Fruit fly (Drosophila melanogaster) whole organism, embryonic: Measurements from ENCODE around the gene cpb.

Experiments used
- Adf1 ChIP-seq: fragments of 200-800 bp; sonication (Bioruptor generic); IDR thresholded peaks from 2 replicates; pipeline ENCODE4 v1.3.6; 2022; ENCODE audit warnings: missing biosample characterization, missing genetic modification characterization
- B-H2 ChIP-seq: fragments of 200-800 bp; sonication (Bioruptor generic); optimal IDR thresholded peaks from 2 replicates; lab custom pipeline; 2018; ENCODE audit warnings: missing biosample characterization, mild to moderate bottlenecking, missing genetic modification characterization
- CG1024 ChIP-seq: fragments of 200-800 bp; sonication (Bioruptor generic); IDR thresholded peaks from 2 replicates; pipeline ENCODE4 v1.3.6; 2022; ENCODE audit warnings: missing biosample characterization, missing genetic modification characterization
- CG10462 ChIP-seq: fragments of 200-800 bp; sonication (Bioruptor generic); optimal IDR thresholded peaks from 2 replicates; lab custom pipeline; 2016; ENCODE audit warnings: missing biosample characterization, missing genetic modification characterization
- CG11398 ChIP-seq: fragments of 200-800 bp; sonication (Bioruptor generic); optimal IDR thresholded peaks from 2 replicates; lab custom pipeline; 2016; ENCODE audit warnings: missing biosample characterization, missing genetic modification characterization
- CG12219 ChIP-seq: fragments of 200-800 bp; sonication (Bioruptor generic); optimal IDR thresholded peaks from 3 replicates; lab custom pipeline; 2018; ENCODE audit warnings: missing biosample characterization, mild to moderate bottlenecking, missing genetic modification characterization
- CG15011 ChIP-seq: fragments of 200-800 bp; sonication (Bioruptor generic); optimal IDR thresholded peaks from 3 replicates; lab custom pipeline; 2018; ENCODE audit warnings: missing biosample characterization, mild to moderate bottlenecking, missing genetic modification characterization
- CG15269 ChIP-seq: fragments of 200-800 bp; sonication (Bioruptor generic); optimal IDR thresholded peaks from 2 replicates; lab custom pipeline; 2018; ENCODE audit warnings: missing biosample characterization, mild to moderate bottlenecking, missing genetic modification characterization, moderate library complexity
- CG17912 ChIP-seq: fragments of 200-800 bp; sonication (Bioruptor generic); optimal IDR thresholded peaks from 2 replicates; lab custom pipeline; 2018; ENCODE audit warnings: missing biosample characterization, mild to moderate bottlenecking, missing genetic modification characterization
- CG2678 ChIP-seq: fragments of 200-800 bp; sonication (Bioruptor generic); optimal IDR thresholded peaks from 3 replicates; lab custom pipeline; 2019; ENCODE audit warnings: missing biosample characterization, mild to moderate bottlenecking, missing genetic modification characterization, moderate library complexity
- CG2712 ChIP-seq: fragments of 200-800 bp; optimal IDR thresholded peaks from 3 replicates; lab custom pipeline; 2019; ENCODE audit warnings: missing biosample characterization, mild to moderate bottlenecking, missing genetic modification characterization, moderate library complexity
- CG3163 ChIP-seq: fragments of 200-800 bp; sonication (Bioruptor generic); optimal IDR thresholded peaks from 3 replicates; lab custom pipeline; 2016; ENCODE audit warnings: missing biosample characterization, missing genetic modification characterization
- CG3847 ChIP-seq: fragments of 200-800 bp; sonication (Bioruptor generic); IDR thresholded peaks from 2 replicates; pipeline ENCODE4 v1.3.6; 2022; ENCODE audit warnings: missing biosample characterization, missing genetic modification characterization
- CG4730 ChIP-seq: fragments of 200-800 bp; sonication (Bioruptor generic); IDR thresholded peaks from 2 replicates; pipeline ENCODE4 v1.3.6; 2022; ENCODE audit warnings: missing biosample characterization, missing genetic modification characterization
- CG8290 ChIP-seq, 3 experiments: fragments of 200-800 bp; sonication (Bioruptor generic); optimal IDR thresholded peaks; 2 replicates each; lab custom pipeline; 2016 to 2019; ENCODE audit warnings: missing biosample characterization in 3 of 3, missing genetic modification characterization in 3 of 3, mild to moderate bottlenecking in 2 of 3, moderate library complexity in 1 of 3
- CG9797 ChIP-seq: fragments of 200-800 bp; sonication (Bioruptor generic); optimal IDR thresholded peaks from 3 replicates; lab custom pipeline; 2018; ENCODE audit warnings: missing biosample characterization, mild to moderate bottlenecking, missing genetic modification characterization
- Chrac-16 ChIP-seq: fragments of 200-800 bp; sonication (Bioruptor generic); optimal IDR thresholded peaks from 3 replicates; lab custom pipeline; 2016; ENCODE audit warnings: missing biosample characterization, missing genetic modification characterization
- Dbx ChIP-seq: fragments of 200-800 bp; sonication (Bioruptor generic); IDR thresholded peaks from 3 replicates; pipeline ENCODE4 v1.3.6; 2022; ENCODE audit warnings: missing biosample characterization, missing genetic modification characterization
- Dek ChIP-seq: fragments of 200-800 bp; sonication (Bioruptor generic); optimal IDR thresholded peaks from 3 replicates; lab custom pipeline; 2019; ENCODE audit warnings: missing biosample characterization, mild to moderate bottlenecking, missing genetic modification characterization, moderate library complexity
- Ets65A ChIP-seq: fragments of 200-800 bp; sonication (Bioruptor generic); peaks from one replicate; lab custom pipeline; 2016; ENCODE audit warnings: missing biosample characterization, missing genetic modification characterization
- Fer1 ChIP-seq: fragments of 200-800 bp; sonication (Bioruptor generic); optimal IDR thresholded peaks from 2 replicates; lab custom pipeline; 2017; ENCODE audit warnings: missing biosample characterization, mild to moderate bottlenecking, missing genetic modification characterization
- Fer3 ChIP-seq: fragments of 200-800 bp; sonication (Bioruptor generic); optimal IDR thresholded peaks from 2 replicates; lab custom pipeline; 2018; ENCODE audit warnings: missing biosample characterization, mild to moderate bottlenecking, missing genetic modification characterization, moderate library complexity
- H2.0 ChIP-seq: fragments of 200-800 bp; sonication (Bioruptor generic); IDR thresholded peaks from 2 replicates; pipeline ENCODE4 v1.3.6; 2022; ENCODE audit warnings: missing biosample characterization, missing genetic modification characterization
- Hey ChIP-seq: fragments of 200-800 bp; sonication (Bioruptor generic); optimal IDR thresholded peaks from 3 replicates; lab custom pipeline; 2018; ENCODE audit warnings: missing biosample characterization, mild to moderate bottlenecking, missing genetic modification characterization
- Jarid2 ChIP-seq: fragments of 200-800 bp; sonication (Bioruptor generic); optimal IDR thresholded peaks from 3 replicates; lab custom pipeline; 2017; ENCODE audit warnings: mild to moderate bottlenecking, missing biosample characterization, missing genetic modification reagents, missing genetic modification characterization
- Kr ChIP-seq: fragments of 200-800 bp; sonication (Bioruptor generic); optimal IDR thresholded peaks from 2 replicates; lab custom pipeline; 2017; ENCODE audit warnings: missing biosample characterization, mild to moderate bottlenecking, missing genetic modification characterization
- Myb ChIP-seq: fragments of 200-800 bp; sonication (Bioruptor generic); optimal IDR thresholded peaks from 2 replicates; lab custom pipeline; 2016; ENCODE audit warnings: missing biosample characterization, missing genetic modification characterization
- NC2β ChIP-seq: fragments of 200-800 bp; sonication (Bioruptor generic); optimal IDR thresholded peaks from 2 replicates; lab custom pipeline; 2016; ENCODE audit warnings: missing biosample characterization, missing genetic modification characterization
- NFAT ChIP-seq: fragments of 200-800 bp; sonication (Bioruptor generic); IDR thresholded peaks from 2 replicates; pipeline ENCODE4 v1.3.6; 2022; ENCODE audit warnings: missing biosample characterization, missing genetic modification characterization
- Oaz ChIP-seq: fragments of 200-800 bp; sonication (Bioruptor generic); IDR thresholded peaks from 2 replicates; pipeline ENCODE4 v1.3.6; 2022; ENCODE audit warnings: missing biosample characterization, missing genetic modification characterization
- Sox102F ChIP-seq: fragments of 200-800 bp; sonication (Bioruptor generic); optimal IDR thresholded peaks from 2 replicates; lab custom pipeline; 2018; ENCODE audit warnings: missing biosample characterization, mild to moderate bottlenecking, missing genetic modification characterization, moderate library complexity
- Trl ChIP-seq, 3 experiments: fragments of >200 bp in 2 of 3; fragments of 200-800 bp in 1 of 3; sonication (Bioruptor generic) in 1 of 3; optimal IDR thresholded peaks; 2 replicates in 1 of 3; 3 replicates in 2 of 3; lab custom pipeline; 2016 to 2017; ENCODE audit warnings: missing biosample characterization in 1 of 3, missing genetic modification characterization in 1 of 3
- ac ChIP-seq: fragments of 200-800 bp; sonication (Bioruptor generic); optimal IDR thresholded peaks from 3 replicates; lab custom pipeline; 2017; ENCODE audit warnings: missing biosample characterization, mild to moderate bottlenecking, missing genetic modification characterization
- bsh ChIP-seq, 2 experiments: fragments of 200-800 bp; sonication (Bioruptor generic); optimal IDR thresholded peaks; 2 replicates each; lab custom pipeline; 2017 to 2018; ENCODE audit warnings: mild to moderate bottlenecking in 2 of 2, missing biosample characterization in 2 of 2, missing genetic modification characterization in 2 of 2, moderate library complexity in 1 of 2
- eyg ChIP-seq: fragments of 200-800 bp; sonication (Bioruptor generic); optimal IDR thresholded peaks from 3 replicates; lab custom pipeline; 2016; ENCODE audit warnings: missing biosample characterization, missing genetic modification characterization
- gt ChIP-seq: fragments of 200-800 bp; sonication (Bioruptor generic); IDR thresholded peaks from 2 replicates; pipeline ENCODE4 v1.3.6; 2022; ENCODE audit warnings: missing biosample characterization, missing genetic modification characterization
- hkb ChIP-seq, 2 experiments: fragments of 200-800 bp in 1 of 2; fragments of >200 bp in 1 of 2; sonication (Bioruptor generic) in 1 of 2; IDR thresholded peaks in 1 of 2; optimal IDR thresholded peaks in 1 of 2; 2 replicates each; pipeline versions ENCODE4 v1.3.6 to Lab custom; 2017 to 2022; ENCODE audit warnings: missing biosample characterization in 1 of 2, missing genetic modification characterization in 1 of 2
- lov ChIP-seq, 2 experiments: fragments of 200-800 bp in 1 of 2; fragments of >200 bp in 1 of 2; sonication (Bioruptor generic) in 1 of 2; IDR thresholded peaks in 1 of 2; optimal IDR thresholded peaks in 1 of 2; 2 replicates in 1 of 2; 3 replicates in 1 of 2; pipeline versions ENCODE4 v1.3.6 to Lab custom; 2017 to 2022; ENCODE audit warnings: missing biosample characterization in 1 of 2, missing genetic modification characterization in 1 of 2
- luna ChIP-seq: fragments of 200-800 bp; sonication (Bioruptor generic); optimal IDR thresholded peaks from 2 replicates; lab custom pipeline; 2016; ENCODE audit warnings: missing biosample characterization, missing genetic modification characterization
- mam ChIP-seq: fragments of 200-800 bp; sonication (Bioruptor generic); optimal IDR thresholded peaks from 3 replicates; lab custom pipeline; 2016; ENCODE audit warnings: missing biosample characterization, missing genetic modification characterization
- prd ChIP-seq, 3 experiments: fragments of >200 bp in 2 of 3; fragments of 200-800 bp in 1 of 3; sonication (Bioruptor generic) in 1 of 3; optimal IDR thresholded peaks in 2 of 3; IDR thresholded peaks in 1 of 3; 2 replicates in 2 of 3; 3 replicates in 1 of 3; pipeline versions ENCODE4 v1.3.6 to Lab custom; 2017 to 2022; ENCODE audit warnings: missing biosample characterization in 1 of 3, missing genetic modification characterization in 1 of 3
- pzg ChIP-seq: fragments of 200-800 bp; sonication (Bioruptor generic); optimal IDR thresholded peaks from 3 replicates; lab custom pipeline; 2018; ENCODE audit warnings: missing biosample characterization, mild to moderate bottlenecking, missing genetic modification characterization, moderate library complexity
- sens-2 ChIP-seq: fragments of 200-800 bp; sonication (Bioruptor generic); IDR thresholded peaks from 2 replicates; pipeline ENCODE4 v1.3.6; 2022; ENCODE audit warnings: missing biosample characterization, missing genetic modification characterization
- stwl ChIP-seq: fragments of 200-800 bp; sonication (Bioruptor generic); optimal IDR thresholded peaks from 3 replicates; lab custom pipeline; 2018; ENCODE audit warnings: missing biosample characterization, mild to moderate bottlenecking, missing genetic modification characterization, moderate library complexity
- tap ChIP-seq: fragments of 200-800 bp; optimal IDR thresholded peaks from 3 replicates; lab custom pipeline; 2019; ENCODE audit warnings: missing biosample characterization, mild to moderate bottlenecking, missing genetic modification characterization, moderate library complexity
- trem ChIP-seq: fragments of 200-800 bp; optimal IDR thresholded peaks from 3 replicates; lab custom pipeline; 2019; ENCODE audit warnings: missing biosample characterization, mild to moderate bottlenecking, missing genetic modification characterization, moderate library complexity
- trh ChIP-seq: fragments of 200-800 bp; sonication (Bioruptor generic); optimal IDR thresholded peaks from 2 replicates; lab custom pipeline; 2016; ENCODE audit warnings: missing biosample characterization, missing genetic modification characterization
- tup ChIP-seq: fragments of 200-800 bp; sonication (Bioruptor generic); optimal IDR thresholded peaks from 2 replicates; lab custom pipeline; 2016; ENCODE audit warnings: missing biosample characterization, mild to moderate bottlenecking, missing genetic modification characterization, moderate library complexity

Gene cpb

dm6 chr2L:1723937-1724591 is 19.4 kb downstream of the cpb start, which contains the start of gene Rim2 (continued):
- TF ChIP-seq Fer3 (tag; lab: Kevin White, UChicago) (no peak), gt (GFP tag; lab: Robert Waterston, UW) (no peak), H2.0 (GFP tag; lab: Robert Waterston, UW) (no peak), Hey (no peak), CG4730 (no peak), Trl (optimal IDR thresholded peaks at IDR 0.05; lab: Kevin White, UChicago) (no peak), Trl (GFP tag; optimal IDR thresholded peaks at IDR 0.05; lab: Kevin White, UChicago) (peak; percentile 22), tap (tag; lab: Kevin White, UChicago) (no peak), Dek (tag; lab: Kevin White, UChicago) (peak; percentile 12), NC2β (GFP tag; lab: Kevin White, UChicago) (peak; percentile 15), Sox102F (GFP tag; lab: Kevin White, UChicago) (no peak), Kr (GFP tag; lab: Kevin White, UChicago) (no peak), trem (tag; lab: Kevin White, UChicago) (peak; percentile 31), trh (GFP tag; lab: Kevin White, UChicago) (no peak), CG10462 (GFP tag; lab: Kevin White, UChicago) (no peak), Jarid2 (GFP tag; lab: Kevin White, UChicago) (peak; percentile 3), stwl (peak; percentile 79), Oaz (GFP tag; lab: Robert Waterston, UW) (no peak), mam (GFP tag; lab: Kevin White, UChicago) (no peak), CG15011 (no peak), lov (optimal IDR thresholded peaks at IDR 0.05; lab: Kevin White, UChicago) (no peak), lov (GFP tag; IDR thresholded peaks at IDR 0.05; lab: Robert Waterston, UW) (no peak), Dbx (0 out of 3 replicates have a peak, but pooled peaks have one; percentile 27), prd (optimal IDR thresholded peaks at IDR 0.05; lab: Kevin White, UChicago) (no peak), prd (GFP tag; IDR thresholded peaks at IDR 0.05; lab: Robert Waterston, UW) (no peak), CG3163 (GFP tag; lab: Kevin White, UChicago) (peak; percentile 25), CG12219 (no peak), sens-2 (no peak), Myb (GFP tag; lab: Kevin White, UChicago) (peak; percentile 81), Adf1 (0 out of 2 replicates have a peak, but pooled peaks have one; percentile 8), CG2712 (tag; lab: Kevin White, UChicago) (peak; percentile 47), CG2678 (tag; lab: Kevin White, UChicago) (no peak), CG8290 (GFP tag; optimal IDR thresholded peaks at IDR 0.05; lab: Kevin White, UChicago) (peak; percentile 40), CG8290 (tag; optimal IDR thresholded peaks at IDR 0.05; lab: Kevin White, UChicago) (peak in 1 of 2 experiments; percentile 68), hkb (optimal IDR thresholded peaks at IDR 0.05; lab: Kevin White, UChicago) (peak; percentile 39), hkb (GFP tag; IDR thresholded peaks at IDR 0.05; lab: Robert Waterston, UW) (no peak), NFAT (no peak), eyg (GFP tag; lab: Kevin White, UChicago) (no peak), bsh (GFP tag; optimal IDR thresholded peaks at IDR 0.05; lab: Kevin White, UChicago) (no peak), CG9797 (GFP tag; lab: Kevin White, UChicago) (peak; percentile 93), tup (GFP tag; lab: Kevin White, UChicago) (no peak), Fer1 (GFP tag; lab: Kevin White, UChicago) (peak; percentile 31), CG1024 (no peak), ac (no peak), pzg (peak; percentile 96), Chrac-16 (GFP tag; lab: Kevin White, UChicago) (no peak), Ets65A (GFP tag; lab: Kevin White, UChicago) (no peak), CG17912 (GFP tag; lab: Kevin White, UChicago) (no peak), CG11398 (GFP tag; lab: Kevin White, UChicago) (no peak), B-H2 (GFP tag; lab: Kevin White, UChicago) (peak; percentile 15), CG3847 (peak; percentile 30; the same call in 1 of the 2 replicates), luna (no peak), CG15269 (tag; lab: Kevin White, UChicago) (no peak)
